Fruit fly (Drosophila melanogaster): ENCODE measurements around the gene Appl.

- TF ChIP-seq CG8478 (optimal IDR thresholded peaks at IDR 0.05) = no peak
- no peak for TF ChIP-seq CTCF (optimal IDR thresholded peaks at IDR 0.05)
These were observed 89.8 kb downstream of the Appl start, which contains the start of gene spdi for dm6 chrX:620102-620430.
